Fruit fly (Drosophila melanogaster): Measurements from ENCODE around the gene CG42327.

Gene CG42327

DNA sequence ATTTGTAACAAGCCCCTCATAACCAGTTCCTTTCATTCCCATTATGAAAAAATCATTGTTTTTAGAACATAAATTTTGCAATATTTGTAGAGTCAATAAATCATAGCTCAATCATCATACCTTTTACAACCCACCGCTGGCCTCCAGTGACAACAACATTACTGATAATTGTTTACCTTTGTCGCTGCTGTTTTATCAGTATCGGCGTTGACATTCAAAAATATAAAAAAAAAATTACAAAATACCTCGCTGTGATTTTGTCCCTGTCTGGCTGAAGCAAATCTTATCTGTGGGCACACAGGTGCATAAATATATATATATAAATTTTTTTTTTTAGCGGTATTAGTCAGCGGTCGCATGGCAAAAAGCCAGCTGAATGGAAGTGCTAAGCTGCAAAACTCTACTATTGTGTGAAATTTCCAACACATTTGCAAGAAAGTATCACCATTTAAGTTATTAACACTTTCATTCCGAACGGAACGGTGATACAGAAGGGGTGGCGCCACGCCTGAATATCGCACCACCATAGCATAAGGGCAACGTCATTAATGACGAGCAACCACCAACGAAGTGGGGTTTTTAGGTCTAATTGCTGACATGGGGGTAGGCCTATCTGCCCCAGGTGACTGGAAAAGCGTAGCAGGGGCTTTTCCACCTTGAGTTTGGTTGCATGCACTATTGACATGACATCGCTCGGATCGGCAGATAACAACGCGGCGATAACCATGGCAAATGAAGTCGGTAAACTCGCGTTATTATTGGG, 10.2 kb downstream of the CG42327 start (continued):
- no peak for TF ChIP-seq Hr39 (optimal IDR thresholded peaks at IDR 0.05)
- no peak for TF ChIP-seq CG9215 (GFP tag; IDR thresholded peaks at IDR 0.05)
- no peak for TF ChIP-seq Mes4 (GFP tag; optimal IDR thresholded peaks at IDR 0.05)
- no peak for TF ChIP-seq Dref (GFP tag; IDR thresholded peaks at IDR 0.05)
- no peak for TF ChIP-seq Dbx (GFP tag; IDR thresholded peaks at IDR 0.05)
- TF ChIP-seq az2 (GFP tag; optimal IDR thresholded peaks at IDR 0.05) = no peak
- no peak for TF ChIP-seq Ssrp (tag; optimal IDR thresholded peaks at IDR 0.05)
- no peak for TF ChIP-seq nmo (GFP tag; optimal IDR thresholded peaks at IDR 0.05)
- TF ChIP-seq HLH4C (GFP tag; IDR thresholded peaks at IDR 0.05; ENCODE audit: partially characterized antibody) = no peak
- TF ChIP-seq CG2202 (tag; optimal IDR thresholded peaks at IDR 0.05) = no peak
- no peak for TF ChIP-seq Nf-YC (tag; optimal IDR thresholded peaks at IDR 0.05)
- no peak for TF ChIP-seq CoRest (tag; optimal IDR thresholded peaks at IDR 0.05)
- TF ChIP-seq CG15514 (GFP tag; optimal IDR thresholded peaks at IDR 0.05) = peak; percentile 38
- TF ChIP-seq H2.0 (GFP tag; IDR thresholded peaks at IDR 0.05) = no peak
- no peak for TF ChIP-seq ara (GFP tag; IDR thresholded peaks at IDR 0.05)
- no peak for TF ChIP-seq CG15601 (tag; optimal IDR thresholded peaks at IDR 0.05)
- TF ChIP-seq lov (optimal IDR thresholded peaks at IDR 0.05) = no peak
- TF ChIP-seq lov (GFP tag; IDR thresholded peaks at IDR 0.05) = no peak
- no peak for TF ChIP-seq luna (GFP tag; optimal IDR thresholded peaks at IDR 0.05)
- TF ChIP-seq YL-1 (GFP tag; optimal IDR thresholded peaks at IDR 0.05) = no peak
- no peak for TF ChIP-seq zen2 (GFP tag; IDR thresholded peaks at IDR 0.05; ENCODE audit: partially characterized antibody)
- TF ChIP-seq Sry-δ (GFP tag; optimal IDR thresholded peaks at IDR 0.05) = no peak
- no peak for TF ChIP-seq nau (GFP tag; optimal IDR thresholded peaks at IDR 0.05)
- no peak for TF ChIP-seq CG11695 (GFP tag; IDR thresholded peaks at IDR 0.05)
- no peak for TF ChIP-seq CG11247 (GFP tag; IDR thresholded peaks at IDR 0.05)
- no peak for TF ChIP-seq fd64A (GFP tag; optimal IDR thresholded peaks at IDR 0.05)
- no peak for TF ChIP-seq CG12155 (GFP tag; optimal IDR thresholded peaks at IDR 0.05)
- no peak for TF ChIP-seq CG4404 (GFP tag; IDR thresholded peaks at IDR 0.05)
- no peak; the same call in 1 of the 2 replicates for TF ChIP-seq Adf1 (GFP tag; IDR thresholded peaks at IDR 0.05)
- no peak for TF ChIP-seq nom (GFP tag; optimal IDR thresholded peaks at IDR 0.05)
- TF ChIP-seq CG11085 (GFP tag; IDR thresholded peaks at IDR 0.05) = no peak
- TF ChIP-seq p53 (GFP tag; optimal IDR thresholded peaks at IDR 0.05) = no peak
- no peak for TF ChIP-seq CG3847 (GFP tag; IDR thresholded peaks at IDR 0.05)
- TF ChIP-seq tin (GFP tag; optimal IDR thresholded peaks at IDR 0.05) = no peak
- no peak for TF ChIP-seq CG14441 (GFP tag; IDR thresholded peaks at IDR 0.05)
- TF ChIP-seq NC2β (GFP tag; optimal IDR thresholded peaks at IDR 0.05) = no peak
- TF ChIP-seq Rfx (GFP tag; IDR thresholded peaks at IDR 0.05) = no peak
- no peak for TF ChIP-seq CG30431 (GFP tag; optimal IDR thresholded peaks at IDR 0.05)
- peak; percentile 91 for TF ChIP-seq sqz (GFP tag; optimal IDR thresholded peaks at IDR 0.05)
- TF ChIP-seq amos (GFP tag; IDR thresholded peaks at IDR 0.05; ENCODE audit: partially characterized antibody) = no peak
- TF ChIP-seq fd3F (GFP tag; optimal IDR thresholded peaks at IDR 0.05) = no peak
- TF ChIP-seq fru (optimal IDR thresholded peaks at IDR 0.05) = no peak
- TF ChIP-seq ro (GFP tag; IDR thresholded peaks at IDR 0.05) = no peak
- no peak for TF ChIP-seq CG12219 (GFP tag; optimal IDR thresholded peaks at IDR 0.05)
- TF ChIP-seq CG12659 (GFP tag; optimal IDR thresholded peaks at IDR 0.05) = no peak
- TF ChIP-seq H15 (GFP tag; IDR thresholded peaks at IDR 0.05) = no peak
- TF ChIP-seq wor (GFP tag; IDR thresholded peaks at IDR 0.05) = no peak
- TF ChIP-seq CG7271 (tag; optimal IDR thresholded peaks at IDR 0.05) = no peak
- TF ChIP-seq scrt (GFP tag; optimal IDR thresholded peaks at IDR 0.05) = peak; percentile 2
- TF ChIP-seq tna (GFP tag; IDR thresholded peaks at IDR 0.05; ENCODE audit: partially characterized antibody) = no peak
- no peak for TF ChIP-seq CG1603 (tag; optimal IDR thresholded peaks at IDR 0.05)
